Worm (Caenorhabditis elegans): ENCODE measurements around the gene lsm-5.

Gene lsm-5

DNA sequence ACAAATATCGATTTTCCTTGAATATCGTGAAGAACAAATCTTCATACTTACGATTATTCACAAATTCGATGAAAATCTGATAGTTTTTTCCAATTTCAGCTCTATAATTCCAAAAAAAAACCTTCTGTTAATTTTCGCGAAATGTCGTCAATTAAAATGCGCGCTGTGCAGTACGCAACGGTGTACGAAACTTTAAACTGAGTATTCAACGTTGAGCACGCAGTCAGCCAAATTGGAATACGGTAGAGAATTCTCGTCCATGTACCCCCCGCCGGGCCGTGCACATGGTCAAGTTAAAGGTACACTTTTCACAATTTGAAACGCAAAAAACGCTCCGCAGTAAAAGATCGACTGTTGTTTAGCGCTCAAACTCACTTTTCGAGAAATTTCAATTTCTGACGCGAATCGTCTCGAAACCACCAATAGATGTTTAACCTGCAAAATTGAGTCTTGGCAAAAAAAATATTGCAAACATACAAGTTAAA is 20.0 kb downstream of the lsm-5 start, which contains the start of gene F28F8.7 (continued):
- TF ChIP-seq nhr-80 (tag; optimal IDR thresholded peaks at IDR 0.05) (peak; percentile 75), dox-1 (GFP tag; IDR thresholded peaks at IDR 0.05) (peak; percentile 95), Y79H2A.3 (GFP tag; conservative IDR thresholded peaks at IDR 0.05) (peak; percentile 45), madf-8 (GFP tag; conservative IDR thresholded peaks at IDR 0.05) (peak; percentile 40; the same call in 1 of the 2 replicates), ets-4 (GFP tag; optimal IDR thresholded peaks at IDR 0.05) (peak; percentile 41), lir-1 (GFP tag; conservative IDR thresholded peaks at IDR 0.05) (peak; percentile 63), madf-3 (GFP tag; IDR thresholded peaks at IDR 0.05) (peak; percentile 69; the same call in 1 of the 2 replicates), lin-40 (tag; optimal IDR thresholded peaks at IDR 0.05) (peak; percentile 69), aptf-2 (GFP tag; conservative IDR thresholded peaks at IDR 0.05) (peak; percentile 64; the same call in 1 of the 2 replicates), cebp-2 (GFP tag; IDR thresholded peaks at IDR 0.05) (peak; percentile 95; the same call in 1 of the 2 replicates), ZK185.1 (tag; optimal IDR thresholded peaks at IDR 0.05; ENCODE audit: poor library complexity, severe bottlenecking) (peak; percentile 61), madf-6 (GFP tag; IDR thresholded peaks at IDR 0.05) (peak; percentile 50), egl-44 (GFP tag; IDR thresholded peaks at IDR 0.05) (0 out of 2 replicates have a peak, but pooled peaks have one; percentile 30), tlf-1 (GFP tag; optimal IDR thresholded peaks at IDR 0.05) (peak; percentile 81), akir-1 (GFP tag; optimal IDR thresholded peaks at IDR 0.05) (peak; percentile 18), unc-130 (GFP tag; optimal IDR thresholded peaks at IDR 0.05) (peak; percentile 80), madf-10 (tag; optimal IDR thresholded peaks at IDR 0.05) (peak; percentile 68), hmg-20 (GFP tag; IDR thresholded peaks at IDR 0.05) (peak; percentile 44; the same call in 1 of the 2 replicates), pbrm-1 (GFP tag; IDR thresholded peaks at IDR 0.05) (peak; percentile 84), lin-26 (GFP tag; IDR thresholded peaks at IDR 0.05) (peak; percentile 72; the same call in 1 of the 2 replicates), K11D2.4 (GFP tag; IDR thresholded peaks at IDR 0.05) (peak; percentile 91), ztf-28 (GFP tag; IDR thresholded peaks at IDR 0.05) (peak; percentile 90), C06A6.2 (GFP tag; conservative IDR thresholded peaks at IDR 0.05) (peak; percentile 82), athp-1 (tag; optimal IDR thresholded peaks at IDR 0.05) (peak; percentile 38), atf-7 (tag; optimal IDR thresholded peaks at IDR 0.05) (peak; percentile 79)

DNA sequence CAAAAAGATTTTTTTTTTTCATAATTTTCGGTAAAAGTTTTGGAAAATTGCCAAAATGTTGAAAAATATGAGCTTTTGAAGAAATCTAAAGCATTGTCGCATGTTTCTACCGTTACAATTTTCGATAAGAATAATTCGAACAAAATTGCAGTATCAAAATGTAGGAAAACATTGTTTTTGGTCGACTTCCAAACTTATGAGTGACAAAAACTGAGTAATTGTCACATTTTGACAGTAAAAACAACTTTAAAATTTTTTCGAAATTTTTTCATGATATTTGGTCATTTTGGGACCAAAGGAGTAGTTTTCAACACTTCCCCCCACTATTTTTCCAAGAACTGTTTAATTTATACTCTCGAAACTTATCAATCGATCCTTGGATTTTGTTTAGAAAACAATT is 24.4 kb downstream of the lsm-5 start, which contains the start of gene fbxa-139:
Gene fbxa-139 (minus strand): TSS at position 101 of the 400 bp plus-strand sequence.
- TF ChIP-seq xnd-1 (tag; optimal IDR thresholded peaks at IDR 0.05), result no peak
- no peak for TF ChIP-seq Y79H2A.3 (GFP tag; conservative IDR thresholded peaks at IDR 0.05)
- no peak for TF ChIP-seq cebp-1 (GFP tag; IDR thresholded peaks at IDR 0.05)
- TF ChIP-seq cebp-1 (tag; optimal IDR thresholded peaks at IDR 0.05), result no peak
- TF ChIP-seq repo-1 (tag; optimal IDR thresholded peaks at IDR 0.05), result no peak
- TF ChIP-seq mel-28 (tag; optimal IDR thresholded peaks at IDR 0.05; ENCODE audit: borderline replicate concordance), result no peak
- TF ChIP-seq snpc-1.1 (tag; optimal IDR thresholded peaks at IDR 0.05; ENCODE audit: insufficient read depth), result no peak
- TF ChIP-seq dpl-1 (GFP tag; optimal IDR thresholded peaks at IDR 0.05), result no peak
- TF ChIP-seq F10E7.11 (tag; optimal IDR thresholded peaks at IDR 0.05), result no peak
- TF ChIP-seq attf-3 (GFP tag; conservative IDR thresholded peaks at IDR 0.05), result no peak
- TF ChIP-seq ceh-58 (GFP tag; IDR thresholded peaks at IDR 0.05), result no peak
- no peak for TF ChIP-seq F39B2.1 (GFP tag; IDR thresholded peaks at IDR 0.05)
- TF ChIP-seq mcd-1 (GFP tag; IDR thresholded peaks at IDR 0.05), result no peak
- no peak for TF ChIP-seq nfyb-1 (GFP tag; IDR thresholded peaks at IDR 0.05)
- no peak for TF ChIP-seq T26A5.8 (tag; optimal IDR thresholded peaks at IDR 0.05)
- TF ChIP-seq ceh-91 (GFP tag; IDR thresholded peaks at IDR 0.05), result no peak
- TF ChIP-seq sea-2 (GFP tag; IDR thresholded peaks at IDR 0.05), result no peak
- no peak for TF ChIP-seq somi-1 (GFP tag; optimal IDR thresholded peaks at IDR 0.05)
- TF ChIP-seq ztf-22 (GFP tag; optimal IDR thresholded peaks at IDR 0.05), result no peak
- TF ChIP-seq aptf-3 (GFP tag; IDR thresholded peaks at IDR 0.05), result no peak
- TF ChIP-seq madf-8 (GFP tag; conservative IDR thresholded peaks at IDR 0.05), result no peak

All from whole organism, young adult.